Fruit fly (Drosophila melanogaster): Measurements from ENCODE around the gene dnt.

The dnt gene

DNA sequence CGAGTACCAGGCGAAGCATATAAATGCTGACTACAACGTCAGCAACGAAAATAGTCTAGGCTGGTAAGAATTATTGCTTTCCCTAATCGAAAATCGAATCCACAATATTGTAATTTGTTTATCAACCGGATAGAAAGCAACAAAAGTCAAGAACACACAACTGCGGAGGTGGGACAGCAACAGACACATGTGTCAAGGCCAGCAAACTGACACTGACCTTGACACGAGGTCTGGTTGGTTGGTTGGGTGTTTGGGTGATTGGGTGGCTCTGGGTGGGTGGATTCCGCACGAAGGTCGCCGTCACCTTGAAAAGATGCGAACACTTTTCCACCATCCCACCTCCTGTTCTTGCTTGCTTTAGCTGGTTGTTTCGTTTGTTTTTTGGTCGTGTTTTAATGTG lies 39.6 kb upstream of the dnt start:
- TF ChIP-seq achi (GFP tag; optimal IDR thresholded peaks at IDR 0.05), result no peak
- TF ChIP-seq CG11294 (GFP tag; IDR thresholded peaks at IDR 0.05), result no peak
- no peak for TF ChIP-seq dac (GFP tag; optimal IDR thresholded peaks at IDR 0.05)
- no peak for TF ChIP-seq Smox (GFP tag; optimal IDR thresholded peaks at IDR 0.05)
- no peak for TF ChIP-seq lz (GFP tag; optimal IDR thresholded peaks at IDR 0.05)
- no peak for TF ChIP-seq fkh (GFP tag; optimal IDR thresholded peaks at IDR 0.05)
- TF ChIP-seq CG7368 (GFP tag; optimal IDR thresholded peaks at IDR 0.05), result no peak
- TF ChIP-seq spab (GFP tag; optimal IDR thresholded peaks at IDR 0.05), result no peak

dm6 chr2L:19401914-19402313 lies 38.9 kb upstream of the dnt start:
- TF ChIP-seq CG3032 (tag; optimal IDR thresholded peaks at IDR 0.05), result no peak
- no peak for TF ChIP-seq Sox15 (GFP tag; optimal IDR thresholded peaks at IDR 0.05)
- TF ChIP-seq CG7368 (GFP tag; optimal IDR thresholded peaks at IDR 0.05), result no peak
- no peak for TF ChIP-seq CG11294 (GFP tag; IDR thresholded peaks at IDR 0.05)
- no peak for TF ChIP-seq Smox (GFP tag; optimal IDR thresholded peaks at IDR 0.05)
- TF ChIP-seq Hr39 (GFP tag; optimal IDR thresholded peaks at IDR 0.05), result no peak
- no peak for TF ChIP-seq lz (GFP tag; optimal IDR thresholded peaks at IDR 0.05)
- no peak for TF ChIP-seq CG3919 (GFP tag; optimal IDR thresholded peaks at IDR 0.05)
- no peak for TF ChIP-seq CG34406 (GFP tag; optimal IDR thresholded peaks at IDR 0.05)
- TF ChIP-seq spab (GFP tag; optimal IDR thresholded peaks at IDR 0.05), result no peak
- no peak for TF ChIP-seq CG6163 (GFP tag; IDR thresholded peaks at IDR 0.05)
- TF ChIP-seq net (GFP tag; optimal IDR thresholded peaks at IDR 0.05), result no peak
- no peak for TF ChIP-seq CG11902 (GFP tag; optimal IDR thresholded peaks at IDR 0.05)

dm6 chr2L:19398317-19399234 lies 35.5 kb upstream of the dnt start, which contains the start of gene CG17544:
Gene CG17544, minus strand, starts transcription at chr2L:19398493.
- TF ChIP-seq cyc (GFP tag; optimal IDR thresholded peaks at IDR 0.05) (peak; percentile 25), acj6 (GFP tag; optimal IDR thresholded peaks at IDR 0.05) (peak; percentile 82), Hr39 (GFP tag; optimal IDR thresholded peaks at IDR 0.05) (peak; percentile 52), CG8319 (GFP tag; optimal IDR thresholded peaks at IDR 0.05) (peak; percentile 25), CG15336 (GFP tag; IDR thresholded peaks at IDR 0.05) (no peak; the same call in none of the 2 replicates), Ets96B (tag; optimal IDR thresholded peaks at IDR 0.05) (peak; percentile 81), CG7368 (GFP tag; optimal IDR thresholded peaks at IDR 0.05) (peak; percentile 24), Eip93F (GFP tag; optimal IDR thresholded peaks at IDR 0.05) (peak; percentile 0), CG1621 (tag; optimal IDR thresholded peaks at IDR 0.05) (peak; percentile 25), spab (GFP tag; optimal IDR thresholded peaks at IDR 0.05) (peak; percentile 77), net (GFP tag; optimal IDR thresholded peaks at IDR 0.05) (peak; percentile 54), Ets21C (GFP tag; optimal IDR thresholded peaks at IDR 0.05) (peak; percentile 61), ss (GFP tag; optimal IDR thresholded peaks at IDR 0.05) (peak; percentile 75 to 77), CG6808 (GFP tag; optimal IDR thresholded peaks at IDR 0.05) (peak; percentile 79), Gug (GFP tag; IDR thresholded peaks at IDR 0.05) (peak; percentile 34; the same call in 1 of the 2 replicates), Sox102F (GFP tag; optimal IDR thresholded peaks at IDR 0.05) (peak; percentile 38), Eip75B (GFP tag; optimal IDR thresholded peaks at IDR 0.05) (peak; percentile 47), Blimp-1 (GFP tag; optimal IDR thresholded peaks at IDR 0.05) (peak; percentile 77), fd59A (GFP tag; optimal IDR thresholded peaks at IDR 0.05) (peak; percentile 28), CG8119 (GFP tag; IDR thresholded peaks at IDR 0.05) (peak; percentile 64; the same call in 2 of the 3 replicates), CG6276 (GFP tag; optimal IDR thresholded peaks at IDR 0.05) (peak; percentile 73), CG10631 (GFP tag; optimal IDR thresholded peaks at IDR 0.05) (peak; percentile 90), salr (GFP tag; optimal IDR thresholded peaks at IDR 0.05) (peak; percentile 33 to 81), CG6854 (GFP tag; optimal IDR thresholded peaks at IDR 0.05) (peak; percentile 56), CG11762 (GFP tag; optimal IDR thresholded peaks at IDR 0.05; ENCODE audit: insufficient read depth) (peak; percentile 64), CG8632 (GFP tag; optimal IDR thresholded peaks at IDR 0.05) (peak; percentile 83), Sox14 (GFP tag; optimal IDR thresholded peaks at IDR 0.05) (peak; percentile 40), esn (GFP tag; optimal IDR thresholded peaks at IDR 0.05) (peak; percentile 77), CG4318 (GFP tag; optimal IDR thresholded peaks at IDR 0.05) (peak; percentile 66), CG3032 (tag; optimal IDR thresholded peaks at IDR 0.05) (peak; percentile 84), Smox (GFP tag; optimal IDR thresholded peaks at IDR 0.05) (peak; percentile 18), lz (GFP tag; optimal IDR thresholded peaks at IDR 0.05) (peak; percentile 59), eg (GFP tag; IDR thresholded peaks at IDR 0.05) (peak; percentile 59), CG32006 (GFP tag; optimal IDR thresholded peaks at IDR 0.05) (peak; percentile 90), achi (GFP tag; optimal IDR thresholded peaks at IDR 0.05) (peak; percentile 84), Sox15 (GFP tag; optimal IDR thresholded peaks at IDR 0.05) (peak; percentile 66)
